Fruit fly (Drosophila melanogaster) whole organism, pupa: Measurements from ENCODE around the gene Trf4-2.

ENCODE experiments used
- CG10348 ChIP-seq: fragments of 200-800 bp; sonication (Bioruptor generic); IDR thresholded peaks from 2 replicates; pipeline ENCODE4 v1.3.6; 2022; ENCODE audit warnings: missing biosample characterization, missing genetic modification characterization
- CG12605 ChIP-seq: fragments of 200-800 bp; sonication (Bioruptor generic); IDR thresholded peaks from 2 replicates; pipeline ENCODE4 v1.3.6; 2022; ENCODE audit warnings: missing biosample characterization, missing genetic modification characterization
- CG13204 ChIP-seq: fragments of 200-800 bp; sonication (Bioruptor generic); optimal IDR thresholded peaks from 2 replicates; lab custom pipeline; 2018; ENCODE audit warnings: missing biosample characterization, mild to moderate bottlenecking, missing genetic modification characterization, moderate library complexity
- CG14655 ChIP-seq: fragments of 200-800 bp; sonication (Bioruptor generic); optimal IDR thresholded peaks from 3 replicates; lab custom pipeline; 2017; ENCODE audit warnings: mild to moderate bottlenecking, missing biosample characterization, missing genetic modification reagents, missing genetic modification characterization
- CG15710 ChIP-seq: fragments of 200-800 bp; sonication (Bioruptor generic); optimal IDR thresholded peaks from 2 replicates; lab custom pipeline; 2018; ENCODE audit warnings: missing biosample characterization, mild to moderate bottlenecking, missing genetic modification characterization, moderate library complexity
- CG17806 ChIP-seq: fragments of 200-800 bp; sonication (Bioruptor generic); optimal IDR thresholded peaks from 2 replicates; lab custom pipeline; 2018; ENCODE audit warnings: missing biosample characterization, mild to moderate bottlenecking, missing genetic modification characterization, moderate library complexity
- CG32121 ChIP-seq: fragments of 200-800 bp; sonication (Bioruptor generic); IDR thresholded peaks from 2 replicates; pipeline ENCODE4 v1.3.6; 2022; ENCODE audit warnings: missing biosample characterization, missing genetic modification characterization
- CG34367 ChIP-seq: fragments of 200-800 bp; sonication (Bioruptor generic); optimal IDR thresholded peaks from 2 replicates; lab custom pipeline; 2018; ENCODE audit warnings: missing biosample characterization, mild to moderate bottlenecking, missing genetic modification characterization
- CG4496 ChIP-seq: fragments of 200-800 bp; sonication (Bioruptor generic); IDR thresholded peaks from 3 replicates; pipeline ENCODE4 v1.3.6; 2022; ENCODE audit warnings: missing biosample characterization, missing genetic modification characterization
- CG8159 ChIP-seq: fragments of 200-800 bp; sonication (Bioruptor generic); optimal IDR thresholded peaks from 3 replicates; lab custom pipeline; 2018; ENCODE audit warnings: missing biosample characterization, mild to moderate bottlenecking, missing genetic modification characterization, moderate library complexity
- CG8301 ChIP-seq: fragments of 200-800 bp; sonication (Bioruptor generic); optimal IDR thresholded peaks from 2 replicates; lab custom pipeline; 2018; ENCODE audit warnings: missing biosample characterization, mild to moderate bottlenecking, missing genetic modification characterization
- CG9948 ChIP-seq: fragments of 200-800 bp; sonication (Bioruptor generic); optimal IDR thresholded peaks from 2 replicates; lab custom pipeline; 2018; ENCODE audit warnings: missing biosample characterization, mild to moderate bottlenecking, missing genetic modification characterization, moderate library complexity
- D1 ChIP-seq: fragments of 200-800 bp; sonication (Bioruptor generic); optimal IDR thresholded peaks from 2 replicates; lab custom pipeline; 2018; ENCODE audit warnings: missing biosample characterization, mild to moderate bottlenecking, missing genetic modification characterization, moderate library complexity
- EcR ChIP-seq: fragments of 200-800 bp; sonication (Bioruptor generic); optimal IDR thresholded peaks from 3 replicates; lab custom pipeline; 2019; ENCODE audit warnings: missing biosample characterization, missing genetic modification characterization, mild to moderate bottlenecking, moderate library complexity, missing genetic modification reagents
- Ets98B ChIP-seq: fragments of 200-800 bp; sonication (Bioruptor generic); IDR thresholded peaks from 2 replicates; pipeline ENCODE4 v1.3.6; 2022; ENCODE audit warnings: missing biosample characterization, missing genetic modification characterization
- Pif1A ChIP-seq: fragments of 200-800 bp; sonication (Bioruptor generic); optimal IDR thresholded peaks from 3 replicates; lab custom pipeline; 2016; ENCODE audit warnings: missing biosample characterization, missing genetic modification characterization
- Pif1B ChIP-seq: fragments of 200-800 bp; sonication (Bioruptor generic); optimal IDR thresholded peaks from 3 replicates; lab custom pipeline; 2016; ENCODE audit warnings: missing biosample characterization, missing genetic modification characterization
- Snoo ChIP-seq: fragments of 200-800 bp; sonication (Bioruptor generic); optimal IDR thresholded peaks from 3 replicates; lab custom pipeline; 2017; ENCODE audit warnings: missing biosample characterization, mild to moderate bottlenecking, missing genetic modification characterization, inconsistent platforms
- fd96Ca ChIP-seq: fragments of 200-800 bp; sonication (Bioruptor generic); IDR thresholded peaks from 3 replicates; pipeline ENCODE4 v1.3.6; 2022; ENCODE audit warnings: missing biosample characterization, missing genetic modification characterization
- gl ChIP-seq: fragments of 200-800 bp; sonication (Bioruptor generic); optimal IDR thresholded peaks from 2 replicates; lab custom pipeline; 2018; ENCODE audit warnings: missing biosample characterization, mild to moderate bottlenecking, missing genetic modification characterization
- rn ChIP-seq: fragments of 200-800 bp; sonication (Bioruptor generic); IDR thresholded peaks from 2 replicates; pipeline ENCODE4 v1.3.6; 2022; ENCODE audit warnings: missing biosample characterization, missing genetic modification characterization

Trf4-2 gene

DNA sequence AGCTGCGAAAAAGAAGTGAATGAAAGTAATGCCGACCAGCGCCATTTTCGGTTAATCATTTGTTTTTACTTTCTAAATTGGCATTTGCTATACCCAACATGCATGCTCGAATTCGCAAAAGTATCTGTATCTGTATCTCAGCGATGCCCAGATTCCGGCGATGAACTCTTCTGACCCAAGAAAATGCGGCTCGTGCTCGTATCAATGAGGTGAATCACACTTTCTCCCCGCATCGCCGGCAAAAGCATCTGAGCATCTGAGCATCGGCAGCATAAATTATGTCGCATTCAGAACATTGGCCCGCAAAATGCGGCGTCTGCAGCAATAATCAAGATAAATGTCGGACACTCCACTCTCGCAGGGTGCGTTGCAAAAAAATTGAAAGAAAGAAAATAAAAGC is 43.9 kb downstream of the Trf4-2 start:
- no peak for TF ChIP-seq CG8301 (tag; lab: Kevin White, UChicago)
- no peak for TF ChIP-seq Ets98B
- no peak for TF ChIP-seq CG14655
- no peak for TF ChIP-seq CG32121 (GFP tag; lab: Robert Waterston, UW)
- TF ChIP-seq CG8159 = no peak
- no peak for TF ChIP-seq CG12605 (GFP tag; lab: Robert Waterston, UW)
- TF ChIP-seq, all 21 proteins: peak for 0

dm6 chr3R:24970323-24971067 is 45.5 kb downstream of the Trf4-2 start:
- TF ChIP-seq CG12605 (GFP tag; lab: Robert Waterston, UW) (no peak), CG10348 (no peak), Pif1B (GFP tag; lab: Kevin White, UChicago) (peak; percentile 48), CG8159 (peak; percentile 74), CG17806 (tag; lab: Kevin White, UChicago) (peak; percentile 79), D1 (tag; lab: Kevin White, UChicago) (peak; percentile 63), Snoo (tag; lab: Kevin White, UChicago) (no peak), CG34367 (peak; percentile 75), CG14655 (peak; percentile 67), EcR (GFP tag; lab: Kevin White, UChicago) (peak; percentile 6), CG9948 (tag; lab: Kevin White, UChicago) (peak; percentile 79), Ets98B (no peak), fd96Ca (GFP tag; lab: Robert Waterston, UW) (no peak), rn (GFP tag; lab: Robert Waterston, UW) (no peak), Pif1A (peak; percentile 46), CG8301 (tag; lab: Kevin White, UChicago) (peak; percentile 22), gl (tag; lab: Kevin White, UChicago) (peak; percentile 1), CG15710 (tag; lab: Kevin White, UChicago) (peak; percentile 66), CG4496 (GFP tag; lab: Robert Waterston, UW) (no peak), CG32121 (GFP tag; lab: Robert Waterston, UW) (no peak), CG13204 (no peak)
- TF ChIP-seq, all 21 proteins: peak for 12

dm6 chr3R:24974762-24975432 is 49.9 kb downstream of the Trf4-2 start:
- peak; percentile 84 for TF ChIP-seq CG34367
- TF ChIP-seq CG15710 (tag; lab: Kevin White, UChicago) = peak; percentile 83
- peak; percentile 98 for TF ChIP-seq CG14655
- TF ChIP-seq CG8159 = peak; percentile 82
- TF ChIP-seq CG32121 (GFP tag; lab: Robert Waterston, UW) = peak; percentile 74
- TF ChIP-seq Snoo (tag; lab: Kevin White, UChicago) = peak; percentile 61
- TF ChIP-seq CG12605 (GFP tag; lab: Robert Waterston, UW) = peak; percentile 89
- TF ChIP-seq CG8301 (tag; lab: Kevin White, UChicago) = peak; percentile 98
- peak; percentile 94 for TF ChIP-seq Ets98B
- no peak for TF ChIP-seq CG10348
- peak; percentile 92 for TF ChIP-seq Pif1A
- TF ChIP-seq gl (tag; lab: Kevin White, UChicago) = peak; percentile 82
- TF ChIP-seq Pif1B (GFP tag; lab: Kevin White, UChicago) = peak; percentile 86
- peak; percentile 86 for TF ChIP-seq fd96Ca (GFP tag; lab: Robert Waterston, UW)
- peak; percentile 68 for TF ChIP-seq D1 (tag; lab: Kevin White, UChicago)
- TF ChIP-seq CG17806 (tag; lab: Kevin White, UChicago) = peak; percentile 92
- TF ChIP-seq CG13204 = peak; percentile 75
- peak; percentile 79 for TF ChIP-seq rn (GFP tag; lab: Robert Waterston, UW)
- peak; percentile 91 for TF ChIP-seq CG9948 (tag; lab: Kevin White, UChicago)
- peak; percentile 95 for TF ChIP-seq CG4496 (GFP tag; lab: Robert Waterston, UW)
- no peak for TF ChIP-seq EcR (GFP tag; lab: Kevin White, UChicago)

- TF ChIP-seq CG17806 (tag; lab: Kevin White, UChicago) (no peak), CG8301 (tag; lab: Kevin White, UChicago) (peak; percentile 13), fd96Ca (GFP tag; lab: Robert Waterston, UW) (no peak), CG9948 (tag; lab: Kevin White, UChicago) (no peak), CG14655 (peak; percentile 45), EcR (GFP tag; lab: Kevin White, UChicago) (no peak), CG32121 (GFP tag; lab: Robert Waterston, UW) (no peak), Pif1A (no peak), CG8159 (peak; percentile 3), gl (tag; lab: Kevin White, UChicago) (no peak), Ets98B (no peak), CG4496 (GFP tag; lab: Robert Waterston, UW) (no peak)
- TF ChIP-seq, all 21 proteins: peak for 3
These were observed 51.1 kb downstream of the Trf4-2 start for dm6 chr3R:24976144-24976543.
